Worm (Caenorhabditis elegans) whole organism, late embryonic: ENCODE data around the gene lst-5.

Experiments
- C38D4.7 ChIP-seq: fragments of 200-800 bp; sonication (Bioruptor generic); optimal IDR thresholded peaks from 2 replicates; lab custom pipeline; 2018; ENCODE audit warnings: mild to moderate bottlenecking, missing genetic modification characterization, moderate library complexity, missing compliant biosample characterization
- ama-1 ChIP-seq: fragments of 150-350 bp; optimal IDR thresholded peaks from 2 replicates; lab custom pipeline; 2014
- ceh-2 ChIP-seq: sonication (generic microtip); optimal IDR thresholded peaks from 2 replicates; lab custom pipeline; 2016; ENCODE audit warnings: missing genotype, missing genetic modification characterization, missing compliant biosample characterization
- dve-1 ChIP-seq: sonication (generic microtip); optimal IDR thresholded peaks from 2 replicates; lab custom pipeline; 2017; ENCODE audit warnings: antibody characterized with exemption, mild to moderate bottlenecking, missing genetic modification characterization, missing compliant biosample characterization
- ets-4 ChIP-seq: sonication (generic microtip); optimal IDR thresholded peaks from 2 replicates; lab custom pipeline; 2016; ENCODE audit warnings: missing genetic modification characterization, missing compliant biosample characterization
- fkh-10 ChIP-seq: fragments of 150-350 bp; optimal IDR thresholded peaks from 2 replicates; lab custom pipeline; 2014; ENCODE audit warnings: missing biosample characterization, missing genetic modification reagents, missing genetic modification characterization
- lim-6 ChIP-seq: sonication (generic microtip); optimal IDR thresholded peaks from 2 replicates; lab custom pipeline; 2016; ENCODE audit warnings: missing genetic modification characterization, missing compliant biosample characterization
- pag-3 ChIP-seq: sonication (generic microtip); optimal IDR thresholded peaks from 2 replicates; lab custom pipeline; 2016; ENCODE audit warnings: missing compliant biosample characterization, missing genetic modification characterization, borderline replicate concordance
- pha-4 ChIP-seq: fragments of 150-350 bp; optimal IDR thresholded peaks from 2 replicates; lab custom pipeline; 2018; ENCODE audit warnings: missing biosample characterization, missing genetic modification reagents, missing genetic modification characterization
- pqm-1 ChIP-seq: sonication (generic microtip); optimal IDR thresholded peaks from 2 replicates; lab custom pipeline; 2016; ENCODE audit warnings: missing genetic modification characterization, missing compliant biosample characterization
- sox-4 ChIP-seq: sonication (generic microtip); optimal IDR thresholded peaks from 2 replicates; lab custom pipeline; 2017; ENCODE audit warnings: mild to moderate bottlenecking, missing genetic modification characterization, inconsistent platforms, missing compliant biosample characterization
- tbx-2 ChIP-seq: sonication (generic microtip); optimal IDR thresholded peaks from 2 replicates; lab custom pipeline; 2016; ENCODE audit warnings: missing genetic modification characterization, missing compliant biosample characterization
- unc-55 ChIP-seq: sonication (generic microtip); optimal IDR thresholded peaks from 2 replicates; lab custom pipeline; 2017; ENCODE audit warnings: missing biosample characterization, missing genetic modification reagents, missing genetic modification characterization

DNA sequence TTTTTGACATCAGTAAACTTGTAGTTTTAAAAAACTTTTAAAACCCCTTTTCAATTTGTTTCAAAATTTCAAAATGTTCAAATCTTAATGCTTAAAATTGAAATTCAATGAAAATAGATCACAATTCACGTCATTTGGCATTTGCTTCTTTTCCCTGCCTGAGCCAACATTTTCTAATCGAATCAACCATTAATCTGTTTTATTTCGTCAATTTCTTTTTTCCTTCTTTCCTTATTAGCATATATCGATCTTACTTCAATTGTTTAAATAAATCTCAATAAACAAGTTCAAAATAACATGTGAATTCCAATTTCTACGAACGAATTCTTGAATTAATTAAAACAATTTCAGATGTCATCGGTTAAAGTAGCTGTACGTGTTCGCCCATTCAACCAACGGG lies 27.1 kb upstream of the lst-5 start:
- TF ChIP-seq sox-4 (tag; lab: Kevin White, UChicago) (no peak), pqm-1 (tag; lab: Kevin White, UChicago) (no peak), pag-3 (no peak), ama-1 (lab: Kevin White, UChicago) (no peak), lim-6 (tag; lab: Kevin White, UChicago) (no peak), ets-4 (no peak), tbx-2 (tag; lab: Kevin White, UChicago) (no peak), fkh-10 (GFP tag; lab: Kevin White, UChicago) (no peak), pha-4 (no peak), ceh-2 (tag; lab: Kevin White, UChicago) (no peak), unc-55 (GFP tag; lab: Kevin White, UChicago) (no peak), dve-1 (tag; lab: Kevin White, UChicago) (no peak), C38D4.7 (GFP tag; lab: Kevin White, UChicago) (no peak)
